Worm (Caenorhabditis elegans) whole organism, young adult: ENCODE results near the gene F36H5.9.
"Not testable (repeated sequence)": the region's sequence is repeated elsewhere in the genome, so short reads cannot be mapped to it uniquely, and the experiment has no call there.

Source experiments
- B0019.2 ChIP-seq: fragments of 200-800 bp; sonication (Bioruptor generic); conservative IDR thresholded peaks from 2 replicates; pipeline ENCODE4 v1.3.6; 2022; ENCODE audit warnings: missing genetic modification reagents, missing genetic modification characterization, missing compliant biosample characterization
- B0035.1 ChIP-seq: sonication (generic microtip); optimal IDR thresholded peaks from 2 replicates; lab custom pipeline; 2016; ENCODE audit warnings: missing genetic modification characterization, mild to moderate bottlenecking, missing compliant biosample characterization, missing genotype, missing genetic modification reagents
- F23B12.7 ChIP-seq: sonication (generic microtip); optimal IDR thresholded peaks from 2 replicates; lab custom pipeline; 2017; ENCODE audit warnings: missing genetic modification characterization, mild to moderate bottlenecking, missing compliant biosample characterization, antibody characterized with exemption, moderate library complexity; ENCODE audit not compliant: insufficient read depth
- F37B4.10 ChIP-seq: fragments of 200-800 bp; sonication (Bioruptor generic); IDR thresholded peaks from 2 replicates; pipeline ENCODE4 v1.3.6; 2022; ENCODE audit warnings: missing genetic modification characterization, missing compliant biosample characterization
- F49E8.2 ChIP-seq: sonication (generic microtip); optimal IDR thresholded peaks from 3 replicates; lab custom pipeline; 2017; ENCODE audit warnings: missing genetic modification characterization, mild to moderate bottlenecking, missing compliant biosample characterization, antibody characterized with exemption, moderate library complexity; ENCODE audit not compliant: insufficient read depth
- F52B5.7 ChIP-seq: sonication (generic microtip); optimal IDR thresholded peaks from 2 replicates; lab custom pipeline; 2016; ENCODE audit warnings: mild to moderate bottlenecking, missing genetic modification characterization, missing compliant biosample characterization
- F57A8.1 ChIP-seq: fragments of 200-800 bp; sonication (Bioruptor generic); optimal IDR thresholded peaks from 2 replicates; lab custom pipeline; 2018; ENCODE audit warnings: mild to moderate bottlenecking, missing genetic modification characterization, moderate library complexity, missing compliant biosample characterization
- K12H6.12 ChIP-seq: fragments of 200-800 bp; sonication (Bioruptor generic); optimal IDR thresholded peaks from 2 replicates; lab custom pipeline; 2018; ENCODE audit warnings: mild to moderate bottlenecking, missing genetic modification characterization, missing compliant biosample characterization
- Y56A3A.18 ChIP-seq: fragments of 200-800 bp; sonication (Bioruptor generic); IDR thresholded peaks from 2 replicates; pipeline ENCODE4 v1.3.6; 2022; ENCODE audit warnings: missing genetic modification reagents, missing genetic modification characterization, missing compliant biosample characterization
- Y79H2A.3 ChIP-seq: fragments of 200-800 bp; sonication (Bioruptor generic); conservative IDR thresholded peaks from 2 replicates; pipeline ENCODE4 v1.3.6; 2022; ENCODE audit warnings: missing genetic modification reagents, missing genetic modification characterization, missing compliant biosample characterization
- Y95B8A.8 ChIP-seq: fragments of 200-800 bp; sonication (Bioruptor generic); IDR thresholded peaks from 2 replicates; pipeline ENCODE4 v1.3.6; 2022; ENCODE audit warnings: missing genetic modification reagents, missing genetic modification characterization, missing compliant biosample characterization
- akir-1 ChIP-seq: fragments of 200-800 bp; sonication (Bioruptor generic); optimal IDR thresholded peaks from 2 replicates; lab custom pipeline; 2018; ENCODE audit warnings: mild to moderate bottlenecking, missing genetic modification characterization, moderate library complexity, missing compliant biosample characterization
- aptf-3 ChIP-seq: fragments of 200-800 bp; sonication (Bioruptor generic); IDR thresholded peaks from 2 replicates; pipeline ENCODE4 v1.3.6; 2022; ENCODE audit warnings: missing genetic modification characterization, missing compliant biosample characterization
- bed-1 ChIP-seq: fragments of 200-800 bp; sonication (Bioruptor generic); IDR thresholded peaks from 2 replicates; pipeline ENCODE4 v1.3.6; 2022; ENCODE audit warnings: missing genetic modification reagents, missing genetic modification characterization, missing compliant biosample characterization
- ceh-40 ChIP-seq: fragments of 200-800 bp; sonication (Bioruptor generic); IDR thresholded peaks from 2 replicates; pipeline ENCODE4 v1.3.6; 2022; ENCODE audit warnings: missing genetic modification characterization, missing compliant biosample characterization
- ceh-79 ChIP-seq: sonication (generic microtip); optimal IDR thresholded peaks from 2 replicates; lab custom pipeline; 2017; ENCODE audit warnings: mild to moderate bottlenecking, missing genetic modification characterization, missing compliant biosample characterization
- dox-1 ChIP-seq: fragments of 200-800 bp; sonication (Bioruptor generic); IDR thresholded peaks from 2 replicates; pipeline ENCODE4 v1.3.6; 2022; ENCODE audit warnings: missing genetic modification reagents, missing genetic modification characterization, missing compliant biosample characterization
- efl-1 ChIP-seq: fragments of 150-350 bp; optimal IDR thresholded peaks from 2 replicates; lab custom pipeline; 2014; ENCODE audit warnings: missing biosample characterization, missing genetic modification reagents, missing genetic modification characterization
- egl-44 ChIP-seq: fragments of 200-800 bp; sonication (Bioruptor generic); IDR thresholded peaks from 2 replicates; pipeline ENCODE4 v1.3.6; 2022; ENCODE audit warnings: missing genetic modification reagents, missing genetic modification characterization, missing compliant biosample characterization
- him-1 ChIP-seq: sonication (generic microtip); optimal IDR thresholded peaks from 2 replicates; lab custom pipeline; 2016; ENCODE audit warnings: missing genotype, missing genetic modification reagents, missing genetic modification characterization, missing compliant biosample characterization
- hmg-1.2 ChIP-seq: fragments of 200-800 bp; sonication (Bioruptor generic); IDR thresholded peaks from 2 replicates; pipeline ENCODE4 v1.3.6; 2022; ENCODE audit warnings: missing genetic modification reagents, missing genetic modification characterization, missing compliant biosample characterization
- let-526 ChIP-seq: fragments of 200-800 bp; sonication (Bioruptor generic); IDR thresholded peaks from 2 replicates; pipeline ENCODE4 v1.3.6; 2022; ENCODE audit warnings: missing genetic modification reagents, missing genetic modification characterization, missing compliant biosample characterization
- lin-26 ChIP-seq: fragments of 200-800 bp; sonication (Bioruptor generic); IDR thresholded peaks from 2 replicates; pipeline ENCODE4 v1.3.6; 2022; ENCODE audit warnings: missing genetic modification reagents, missing genetic modification characterization, missing compliant biosample characterization
- lin-35 ChIP-seq, 3 experiments: fragments of 150-350 bp in 2 of 3; sonication (generic microtip) in 1 of 3; optimal IDR thresholded peaks; 2 replicates each; lab custom pipeline; 2014 to 2018; ENCODE audit warnings: missing biosample characterization in 3 of 3, missing genetic modification characterization in 3 of 3, missing genetic modification reagents in 3 of 3
- lin-40 ChIP-seq: sonication (generic microtip); optimal IDR thresholded peaks from 2 replicates; lab custom pipeline; 2016; ENCODE audit warnings: missing genetic modification characterization, mild to moderate bottlenecking, missing compliant biosample characterization, missing genotype, missing genetic modification reagents
- madf-3 ChIP-seq: fragments of 200-800 bp; sonication (Bioruptor generic); IDR thresholded peaks from 2 replicates; pipeline ENCODE4 v1.3.6; 2022; ENCODE audit warnings: missing genetic modification reagents, missing genetic modification characterization, missing compliant biosample characterization
- mel-28 ChIP-seq: sonication (generic microtip); optimal IDR thresholded peaks from 2 replicates; lab custom pipeline; 2016; ENCODE audit warnings: borderline replicate concordance, mild to moderate bottlenecking, missing genetic modification characterization, missing compliant biosample characterization
- mes-4 ChIP-seq: sonication (generic microtip); optimal IDR thresholded peaks from 2 replicates; lab custom pipeline; 2016; ENCODE audit warnings: missing genotype, missing genetic modification characterization, missing compliant biosample characterization
- nfya-2 ChIP-seq: fragments of 200-800 bp; sonication (Bioruptor generic); IDR thresholded peaks from 2 replicates; pipeline ENCODE4 v1.3.6; 2022; ENCODE audit warnings: missing genetic modification reagents, missing genetic modification characterization, missing compliant biosample characterization
- nhr-179 ChIP-seq: sonication (generic microtip); optimal IDR thresholded peaks from 2 replicates; lab custom pipeline; 2016; ENCODE audit warnings: mild to moderate bottlenecking, missing genetic modification characterization, missing compliant biosample characterization
- nhr-80 ChIP-seq: sonication (generic microtip); optimal IDR thresholded peaks from 2 replicates; lab custom pipeline; 2016; ENCODE audit warnings: missing genetic modification characterization, missing compliant biosample characterization
- rec-8 ChIP-seq, 2 experiments: sonication (generic microtip); optimal IDR thresholded peaks; 2 replicates each; lab custom pipeline; 2016; ENCODE audit warnings: mild to moderate bottlenecking in 2 of 2, missing genetic modification characterization in 2 of 2, missing genetic modification reagents in 2 of 2, missing genotype in 2 of 2, missing biosample characterization in 1 of 2, missing compliant biosample characterization in 1 of 2, moderate library complexity in 1 of 2
- snpc-3.4 ChIP-seq: sonication (generic microtip); optimal IDR thresholded peaks from 2 replicates; lab custom pipeline; 2017; ENCODE audit warnings: missing genetic modification characterization, mild to moderate bottlenecking, missing compliant biosample characterization, antibody characterized with exemption, moderate library complexity, missing genotype, missing genetic modification reagents
- snpc-4 ChIP-seq, 5 experiments: fragments of 150-350 bp in 1 of 5; sonication (generic microtip) in 4 of 5; optimal IDR thresholded peaks; 2 replicates each; lab custom pipeline; 2014 to 2018; ENCODE audit warnings: missing genetic modification characterization in 5 of 5, missing biosample characterization in 3 of 5, antibody characterized with exemption in 2 of 5, mild to moderate bottlenecking in 2 of 5, missing compliant biosample characterization in 2 of 5, missing genotype in 2 of 5, moderate library complexity in 2 of 5, missing genetic modification reagents in 1 of 5
- sptf-2 ChIP-seq: fragments of 200-800 bp; sonication (Bioruptor generic); optimal IDR thresholded peaks from 2 replicates; lab custom pipeline; 2018; ENCODE audit warnings: mild to moderate bottlenecking, missing genetic modification characterization, missing compliant biosample characterization
- tbp1 ChIP-seq: fragments of 200-800 bp; sonication (Bioruptor generic); optimal IDR thresholded peaks from 2 replicates; lab custom pipeline; 2018; ENCODE audit warnings: mild to moderate bottlenecking, missing genetic modification characterization, missing compliant biosample characterization
- tlf-1 ChIP-seq: fragments of 200-800 bp; sonication (Bioruptor generic); optimal IDR thresholded peaks from 2 replicates; lab custom pipeline; 2018; ENCODE audit warnings: mild to moderate bottlenecking, missing genetic modification characterization, missing compliant biosample characterization

F36H5.9 gene

DNA sequence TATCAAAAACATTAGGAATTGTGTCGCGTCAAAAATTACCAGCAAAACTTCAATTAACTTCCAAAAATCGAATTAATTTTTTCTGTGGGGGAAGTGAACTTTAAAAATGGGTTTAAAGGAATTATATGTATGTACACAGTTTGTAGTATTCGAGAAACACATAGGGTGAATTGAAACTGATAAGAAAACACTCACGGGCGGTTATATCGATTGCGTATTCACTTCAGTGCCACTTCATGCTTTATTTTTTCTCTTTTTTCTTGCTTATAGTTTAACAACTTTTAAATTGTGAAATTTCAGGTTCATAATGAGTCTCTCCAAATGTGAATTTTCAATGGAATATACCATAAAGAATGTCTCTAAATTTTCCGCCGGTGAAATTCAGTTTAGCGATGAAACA lies 18.5 kb upstream of the F36H5.9 start, which contains the start of gene math-26:
Gene math-26, plus strand, starts transcription at position 301 of the 400 bp plus-strand sequence.
- not testable (repeated sequence) for TF ChIP-seq F52B5.7 (tag; lab: Kevin White, UChicago); F37B4.10; nhr-80 (tag; lab: Kevin White, UChicago)

- TF ChIP-seq dox-1 (GFP tag; lab: Robert Waterston, UW) (0 out of 2 replicates have a peak, but pooled peaks have one; percentile 14), nhr-80 (tag; lab: Kevin White, UChicago) (peak; percentile 36)
These were observed 14.6 kb upstream of the F36H5.9 start for ce11 chrII:1767458-1767857.

DNA sequence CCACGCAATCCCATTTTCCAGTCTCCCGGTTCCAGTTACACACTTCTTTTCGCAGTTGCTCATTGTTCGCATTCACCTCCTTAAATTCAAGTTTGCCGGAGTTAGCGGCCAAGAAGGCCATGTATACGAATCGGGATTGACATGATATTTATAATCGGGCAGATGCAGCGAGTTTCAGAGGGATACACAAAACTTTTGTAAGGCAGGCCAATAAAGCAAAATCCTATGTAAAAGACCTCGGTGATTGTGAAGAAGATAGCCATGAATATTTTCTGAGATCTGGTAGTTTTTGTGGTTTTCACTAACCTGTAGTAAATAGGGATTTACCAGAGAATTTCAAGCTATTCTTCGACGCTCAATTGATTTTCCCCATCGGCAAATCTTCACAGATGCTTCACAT lies 13.8 kb upstream of the F36H5.9 start:
- TF ChIP-seq sptf-2 (no peak), K12H6.12 (tag; lab: Kevin White, UChicago) (no peak), snpc-3.4 (no peak), ceh-79 (tag; lab: Kevin White, UChicago) (no peak), efl-1 (GFP tag; lab: Kevin White, UChicago) (no peak)

ce11 chrII:1763072-1763471 lies 10.2 kb upstream of the F36H5.9 start, which contains the start of gene math-28:
Gene math-28, plus strand, starts transcription at chrII:1763372.
- no peak for TF ChIP-seq let-526 (GFP tag; lab: Robert Waterston, UW)
- TF ChIP-seq lin-40 (tag; lab: Kevin White, UChicago) = no peak
- TF ChIP-seq lin-35 (GFP tag; optimal IDR thresholded peaks at IDR 0.05; lab: Kevin White, UChicago) = no peak
- TF ChIP-seq lin-26 (GFP tag; lab: Robert Waterston, UW) = no peak
- no peak for TF ChIP-seq efl-1 (GFP tag; lab: Kevin White, UChicago)
- no peak for TF ChIP-seq him-1
- no peak for TF ChIP-seq ceh-40 (GFP tag; lab: Robert Waterston, UW)
- TF ChIP-seq aptf-3 = no peak
- TF ChIP-seq egl-44 (GFP tag; lab: Robert Waterston, UW) = no peak
- no peak for TF ChIP-seq F57A8.1 (GFP tag; lab: Kevin White, UChicago)
- TF ChIP-seq rec-8 (tag; optimal IDR thresholded peaks at IDR 0.05; lab: Kevin White, UChicago) = no peak
- TF ChIP-seq B0019.2 (GFP tag; lab: Robert Waterston, UW) = no peak
- TF ChIP-seq nhr-179 (tag; lab: Kevin White, UChicago) = no peak
- TF ChIP-seq F49E8.2 (tag; lab: Kevin White, UChicago) = no peak
- no peak for TF ChIP-seq Y95B8A.8 (GFP tag; lab: Robert Waterston, UW)
- no peak for TF ChIP-seq madf-3

DNA sequence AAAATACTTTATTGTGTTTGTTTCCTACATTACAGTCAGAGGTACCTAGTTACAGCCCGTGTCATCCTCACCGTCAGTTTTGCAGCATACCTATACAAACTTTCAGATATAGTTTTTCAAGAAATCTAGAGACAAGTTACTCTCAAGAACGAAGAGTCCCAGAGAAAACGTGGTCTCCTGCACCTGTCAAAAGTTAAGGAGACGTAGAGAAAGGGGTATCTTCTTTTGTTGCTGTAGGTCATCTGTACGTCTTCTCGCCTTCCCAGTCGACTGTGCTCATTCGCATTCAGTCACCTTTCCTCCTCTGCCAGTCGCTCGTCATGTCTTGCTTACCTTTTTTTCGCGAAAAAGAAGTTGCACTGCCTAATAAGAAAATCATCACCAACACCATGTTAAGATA lies 8.7 kb upstream of the F36H5.9 start, which contains the start of gene F36H5.4:
Gene F36H5.4, plus strand, starts transcription at position 301 of the 400 bp plus-strand sequence.
- TF ChIP-seq tlf-1 (GFP tag; lab: Kevin White, UChicago) = no peak
- no peak for TF ChIP-seq nfya-2
- TF ChIP-seq him-1 = no peak

DNA sequence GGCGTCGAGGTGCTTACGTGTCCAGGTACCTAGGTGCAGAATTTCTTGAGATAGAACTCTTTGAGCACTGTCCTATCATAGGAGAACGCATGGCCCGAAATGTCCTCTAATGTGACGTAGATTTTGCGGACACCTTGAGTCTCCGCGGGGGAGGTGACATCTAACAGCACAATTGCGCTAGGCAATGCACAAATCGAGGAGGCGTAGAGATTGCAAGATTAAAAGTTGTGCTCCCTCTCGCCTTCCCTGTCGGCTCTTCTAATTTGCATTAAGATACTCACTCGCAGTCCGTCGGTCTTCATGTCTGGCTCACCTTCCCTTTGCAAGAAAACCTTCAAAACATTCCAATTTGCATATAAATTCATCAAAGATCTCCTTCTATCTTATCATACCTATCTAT lies 6.7 kb upstream of the F36H5.9 start, which contains the start of gene F36H5.18:
Gene F36H5.18, plus strand, starts transcription at position 301 of the 400 bp plus-strand sequence.
- TF ChIP-seq Y79H2A.3 (GFP tag; lab: Robert Waterston, UW) = no peak
- no peak for TF ChIP-seq F23B12.7 (tag; lab: Kevin White, UChicago)
- no peak for TF ChIP-seq Y56A3A.18 (GFP tag; lab: Robert Waterston, UW)
- no peak for TF ChIP-seq bed-1 (GFP tag; lab: Robert Waterston, UW)
- TF ChIP-seq hmg-1.2 (GFP tag; lab: Robert Waterston, UW) = no peak
- no peak for TF ChIP-seq B0019.2 (GFP tag; lab: Robert Waterston, UW)
- no peak for TF ChIP-seq tbp1
- no peak for TF ChIP-seq efl-1 (GFP tag; lab: Kevin White, UChicago)
- TF ChIP-seq akir-1 (GFP tag; lab: Kevin White, UChicago) = no peak
- no peak for TF ChIP-seq ceh-79 (tag; lab: Kevin White, UChicago)
- TF ChIP-seq mes-4 (tag; lab: Kevin White, UChicago) = no peak
- no peak for TF ChIP-seq egl-44 (GFP tag; lab: Robert Waterston, UW)
- no peak for TF ChIP-seq B0035.1 (tag; lab: Kevin White, UChicago)
- TF ChIP-seq nfya-2 = no peak
- no peak for TF ChIP-seq nhr-179 (tag; lab: Kevin White, UChicago)
- no peak for TF ChIP-seq mel-28 (tag; lab: Kevin White, UChicago)
- TF ChIP-seq snpc-4 (GFP tag; optimal IDR thresholded peaks at IDR 0.05; lab: Kevin White, UChicago) = no peak
- no peak for TF ChIP-seq snpc-4 (tag; optimal IDR thresholded peaks at IDR 0.05; lab: Kevin White, UChicago)
- no peak for TF ChIP-seq let-526 (GFP tag; lab: Robert Waterston, UW)
- TF ChIP-seq him-1 = no peak
- TF ChIP-seq F57A8.1 (GFP tag; lab: Kevin White, UChicago) = no peak
- TF ChIP-seq, all 124 proteins: peak for 0
